Fruit fly (Drosophila melanogaster) whole organism, wandering third instar larva: ENCODE data around the gene CG9664.

ENCODE experiments used
- Dif ChIP-seq: fragments of 200-275, 200-300 bp; sonication (Bioruptor generic); optimal IDR thresholded peaks from 2 replicates; lab custom pipeline; 2018; ENCODE audit warnings: missing biosample characterization, missing genetic modification characterization; ENCODE audit not compliant: partially characterized antibody
- GATAd ChIP-seq: sonication (Bioruptor generic); optimal IDR thresholded peaks from 2 replicates; lab custom pipeline; 2016; ENCODE audit warnings: missing biosample characterization, missing genetic modification characterization
- Hr78 ChIP-seq: fragments of >200 bp; optimal IDR thresholded peaks from 2 replicates; lab custom pipeline; 2017; ENCODE audit warnings: missing biosample characterization, missing genetic modification characterization
- Hr83 ChIP-seq: fragments of 200-300 bp; sonication (Bioruptor generic); optimal IDR thresholded peaks from 2 replicates; lab custom pipeline; 2016; ENCODE audit warnings: missing biosample characterization, mild to moderate bottlenecking, missing genetic modification characterization, moderate library complexity; ENCODE audit not compliant: poor library complexity, severe bottlenecking
- brk ChIP-seq: fragments of 200-800 bp; sonication (Bioruptor generic); optimal IDR thresholded peaks from 2 replicates; lab custom pipeline; 2016; ENCODE audit warnings: missing biosample characterization, mild to moderate bottlenecking, missing genetic modification characterization
- dsf ChIP-seq: sonication (Bioruptor generic); optimal IDR thresholded peaks from 2 replicates; lab custom pipeline; 2016; ENCODE audit warnings: missing biosample characterization, missing genetic modification characterization, borderline replicate concordance
- jim ChIP-seq: fragments of 175-275, 200-325 bp; sonication (Bioruptor generic); optimal IDR thresholded peaks from 2 replicates; lab custom pipeline; 2016; ENCODE audit warnings: missing biosample characterization, mild to moderate bottlenecking, missing genetic modification characterization

dm6 chr2L:3301755-3302499, 7.4 kb upstream of the CG9664 start:
- TF ChIP-seq jim (GFP tag; lab: Kevin White, UChicago) (peak; percentile 96), GATAd (GFP tag; lab: Kevin White, UChicago) (peak; percentile 98), brk (GFP tag; lab: Kevin White, UChicago) (peak; percentile 97), Dif (peak; percentile 39), dsf (GFP tag; lab: Kevin White, UChicago) (peak; percentile 97), Hr78 (GFP tag; lab: Kevin White, UChicago) (no peak), Hr83 (GFP tag; lab: Kevin White, UChicago) (peak; percentile 99)
